Fruit fly (Drosophila melanogaster): Measurements from ENCODE around the gene CG33288.

DNA sequence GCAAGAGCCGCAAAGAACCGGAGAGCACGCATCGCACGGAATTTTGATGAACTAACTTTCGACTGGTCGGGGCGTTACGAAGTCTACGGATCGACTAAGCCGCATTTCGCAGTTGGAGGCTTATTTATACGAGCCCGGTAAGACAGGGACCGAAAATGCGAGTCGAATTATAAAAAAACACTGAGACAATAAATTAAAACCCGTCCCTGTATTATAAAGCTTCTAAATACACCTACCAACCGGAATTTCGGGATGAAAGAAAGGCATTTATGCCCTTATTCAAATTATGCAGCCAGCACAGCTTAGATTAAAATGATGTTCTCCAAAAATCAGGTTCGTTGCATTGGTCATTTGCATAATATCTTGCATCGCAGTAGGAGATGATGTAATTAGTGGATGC lies 17.1 kb downstream of the CG33288 start, which contains the start of gene Alp1:
- TF ChIP-seq Pif1B (GFP tag; optimal IDR thresholded peaks at IDR 0.05) (no peak), Ets98B (GFP tag; IDR thresholded peaks at IDR 0.05) (no peak)
